Worm (Caenorhabditis elegans) whole organism, mixed stage, embryonic: ENCODE measurements around the gene lron-5.

Experiments used
- M03D4.4 ChIP-seq: sonication (generic microtip); optimal IDR thresholded peaks from 2 replicates; lab custom pipeline; 2017; ENCODE audit warnings: mild to moderate bottlenecking, missing genetic modification characterization, missing compliant biosample characterization
- bed-3 ChIP-seq: fragments of 200-800 bp; sonication (Bioruptor generic); optimal IDR thresholded peaks from 3 replicates; lab custom pipeline; 2018; ENCODE audit warnings: mild to moderate bottlenecking, missing genetic modification characterization, moderate library complexity, missing compliant biosample characterization
- blmp-1 ChIP-seq: fragments of 150-350 bp; optimal IDR thresholded peaks from 2 replicates; lab custom pipeline; 2014; ENCODE audit warnings: missing biosample characterization, missing genetic modification characterization
- ceh-39 ChIP-seq: fragments of 150-350 bp; optimal IDR thresholded peaks from 2 replicates; lab custom pipeline; 2014; ENCODE audit warnings: missing biosample characterization, missing genetic modification characterization
- ceh-43 ChIP-seq: fragments of 200-800 bp; sonication (Bioruptor generic); optimal IDR thresholded peaks from 2 replicates; lab custom pipeline; 2018; ENCODE audit warnings: mild to moderate bottlenecking, missing genetic modification characterization, moderate library complexity, missing compliant biosample characterization
- ces-1 ChIP-seq: fragments of 150-350 bp; optimal IDR thresholded peaks from 2 replicates; lab custom pipeline; 2014; ENCODE audit warnings: missing biosample characterization, missing genetic modification reagents, missing genetic modification characterization
- elt-1 ChIP-seq: sonication (generic microtip); optimal IDR thresholded peaks from 2 replicates; lab custom pipeline; 2017; ENCODE audit warnings: missing genetic modification characterization, mild to moderate bottlenecking, missing compliant biosample characterization, antibody characterized with exemption, moderate library complexity, borderline replicate concordance; ENCODE audit not compliant: insufficient read depth
- elt-3 ChIP-seq: fragments of 150-350 bp; optimal IDR thresholded peaks from 2 replicates; lab custom pipeline; 2014; ENCODE audit warnings: missing biosample characterization, missing genetic modification characterization
- ham-2 ChIP-seq: fragments of 200-800 bp; sonication (Bioruptor generic); optimal IDR thresholded peaks from 2 replicates; lab custom pipeline; 2018; ENCODE audit warnings: mild to moderate bottlenecking, missing genetic modification characterization, missing compliant biosample characterization
- hlh-1 ChIP-seq: fragments of 150-350 bp; optimal IDR thresholded peaks from 2 replicates; lab custom pipeline; 2014; ENCODE audit warnings: missing biosample characterization, missing genetic modification reagents, missing genetic modification characterization
- lin-13 ChIP-seq: fragments of 150-350 bp; optimal IDR thresholded peaks from 2 replicates; lab custom pipeline; 2014; ENCODE audit warnings: missing biosample characterization, missing genetic modification characterization
- lin-32 ChIP-seq: fragments of 200-800 bp; sonication (Bioruptor generic); optimal IDR thresholded peaks from 2 replicates; lab custom pipeline; 2018; ENCODE audit warnings: mild to moderate bottlenecking, missing genetic modification characterization, missing compliant biosample characterization
- lsy-2 ChIP-seq: fragments of 150-350 bp; optimal IDR thresholded peaks from 2 replicates; lab custom pipeline; 2014; ENCODE audit warnings: missing biosample characterization, missing genetic modification characterization
- mab-5 ChIP-seq: fragments of 150-350 bp; optimal IDR thresholded peaks from 2 replicates; lab custom pipeline; 2014; ENCODE audit warnings: missing biosample characterization, missing genetic modification characterization
- mep-1 ChIP-seq: fragments of 150-350 bp; optimal IDR thresholded peaks from 2 replicates; lab custom pipeline; 2017; ENCODE audit warnings: missing biosample characterization, missing genetic modification reagents, missing genetic modification characterization, inconsistent platforms
- nhr-12 ChIP-seq: fragments of 150-350 bp; optimal IDR thresholded peaks from 2 replicates; lab custom pipeline; 2014; ENCODE audit warnings: missing biosample characterization, missing genetic modification characterization
- nhr-28 ChIP-seq: fragments of 150-350 bp; optimal IDR thresholded peaks from 2 replicates; lab custom pipeline; 2014; ENCODE audit warnings: missing biosample characterization, missing genetic modification characterization
- nhr-76 ChIP-seq: sonication (generic microtip); optimal IDR thresholded peaks from 2 replicates; lab custom pipeline; 2017; ENCODE audit warnings: missing biosample characterization, missing genetic modification characterization
- pha-4 ChIP-seq: fragments of 150-350 bp; optimal IDR thresholded peaks from 2 replicates; lab custom pipeline; 2018; ENCODE audit warnings: missing biosample characterization, missing genetic modification reagents, missing genetic modification characterization
- sptf-1 ChIP-seq: sonication (generic microtip); optimal IDR thresholded peaks from 2 replicates; lab custom pipeline; 2017; ENCODE audit warnings: mild to moderate bottlenecking, missing genetic modification characterization, moderate library complexity, missing compliant biosample characterization
- tbx-8 ChIP-seq: fragments of 200-800 bp; sonication (Bioruptor generic); optimal IDR thresholded peaks from 2 replicates; lab custom pipeline; 2018; ENCODE audit warnings: mild to moderate bottlenecking, missing genetic modification characterization, moderate library complexity, missing compliant biosample characterization
- unc-120 ChIP-seq: sonication (generic microtip); optimal IDR thresholded peaks from 2 replicates; lab custom pipeline; 2017; ENCODE audit warnings: missing genetic modification characterization, missing compliant biosample characterization; ENCODE audit not compliant: poor library complexity, severe bottlenecking
- unc-39 ChIP-seq: fragments of 150-350 bp; optimal IDR thresholded peaks from 2 replicates; lab custom pipeline; 2014; ENCODE audit warnings: missing biosample characterization, missing genetic modification characterization
- unc-62 ChIP-seq: fragments of 150-350 bp; optimal IDR thresholded peaks from 2 replicates; lab custom pipeline; 2014; ENCODE audit warnings: missing biosample characterization, missing genetic modification reagents, missing genetic modification characterization
- ztf-11 ChIP-seq: fragments of 150-350 bp; optimal IDR thresholded peaks from 2 replicates; lab custom pipeline; 2014; ENCODE audit warnings: missing biosample characterization, missing genetic modification characterization

The lron-5 gene

DNA sequence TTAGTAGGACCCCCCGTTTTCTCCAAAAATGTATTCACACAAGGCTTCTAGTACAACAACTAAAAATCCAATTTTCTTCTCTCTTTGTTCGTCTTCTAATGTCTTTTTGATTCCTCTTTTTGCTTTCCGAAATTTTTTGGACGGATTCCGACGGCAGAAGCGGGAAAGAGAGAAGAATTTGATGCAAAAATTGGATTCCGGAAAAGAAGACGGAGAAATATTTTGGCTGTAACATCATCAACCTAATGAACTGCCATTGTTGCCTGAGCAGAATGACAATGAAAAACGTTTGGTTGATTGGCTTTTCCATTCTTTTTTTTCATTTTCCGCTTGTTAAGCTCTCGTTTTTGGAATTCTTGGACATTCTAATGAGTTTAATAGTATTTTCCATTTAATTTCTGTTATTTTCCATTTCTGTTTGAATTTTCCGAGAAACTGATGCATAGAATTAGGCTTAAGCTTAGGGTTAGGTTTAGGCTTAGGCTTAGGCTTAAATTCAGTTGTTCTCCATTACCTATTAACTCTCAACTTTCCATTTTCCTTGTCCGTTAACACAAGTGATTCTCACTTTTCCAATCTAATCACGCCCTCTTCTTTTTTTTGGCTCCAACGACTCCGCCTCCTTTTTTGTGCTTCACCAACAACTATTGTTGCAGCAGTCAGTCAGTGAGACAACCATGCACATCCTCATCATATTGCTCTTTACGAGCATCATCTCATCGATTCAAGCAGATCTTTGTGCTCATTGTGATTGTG, at the start of gene lron-5:
Gene lron-5 (plus strand): TSS at position 655 of the 756 bp plus-strand sequence.
- TF ChIP-seq lin-13 (tag; lab: Kevin White, UChicago) (no peak), tbx-8 (GFP tag; lab: Kevin White, UChicago) (no peak), sptf-1 (no peak), ham-2 (GFP tag; lab: Kevin White, UChicago) (no peak), ztf-11 (no peak), lin-32 (GFP tag; lab: Kevin White, UChicago) (no peak), mab-5 (no peak), hlh-1 (tag; lab: Kevin White, UChicago) (no peak), ces-1 (GFP tag; lab: Kevin White, UChicago) (peak; percentile 62)

DNA sequence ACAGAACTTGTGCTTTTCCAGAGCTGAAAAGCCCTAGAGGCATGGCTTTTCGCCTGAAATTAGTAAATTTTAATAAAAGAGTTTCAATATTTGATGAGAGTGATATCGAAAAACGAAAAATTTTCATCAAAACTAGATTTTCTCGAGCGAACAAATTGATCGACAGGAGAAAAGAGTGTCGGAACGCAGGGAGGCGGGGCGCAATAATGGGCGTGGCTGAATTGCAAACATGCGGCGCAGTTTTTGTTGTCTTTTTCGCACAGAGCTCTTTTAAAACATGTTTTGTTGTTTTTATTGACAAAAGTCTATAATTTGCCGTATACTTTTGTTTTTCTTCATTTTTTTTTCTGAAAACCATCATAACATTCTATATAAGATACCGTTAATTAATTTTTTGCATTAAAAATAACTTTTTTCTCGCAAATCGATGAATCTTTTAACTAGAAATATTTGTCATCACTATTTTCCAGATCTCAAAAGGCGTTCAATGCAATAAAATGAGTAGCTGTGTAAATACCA, 44.4 kb upstream of the lron-5 start, which contains the start of the genes sel-5 and wdr-48:
Gene sel-5 (minus strand): TSS at position 53 of the 519 bp plus-strand sequence.
Gene wdr-48 (plus strand): TSS at position 469 of the 519 bp plus-strand sequence.
- TF ChIP-seq mep-1, result peak; percentile 39
- peak; percentile 74 for TF ChIP-seq lsy-2 (tag; lab: Kevin White, UChicago)
- peak; percentile 33 for TF ChIP-seq lin-13 (tag; lab: Kevin White, UChicago)
- TF ChIP-seq unc-120 (tag; lab: Kevin White, UChicago), result peak; percentile 34
- no peak for TF ChIP-seq ztf-11
- peak; percentile 32 for TF ChIP-seq ces-1 (GFP tag; lab: Kevin White, UChicago)
- TF ChIP-seq ceh-39 (tag; lab: Kevin White, UChicago), result no peak

DNA sequence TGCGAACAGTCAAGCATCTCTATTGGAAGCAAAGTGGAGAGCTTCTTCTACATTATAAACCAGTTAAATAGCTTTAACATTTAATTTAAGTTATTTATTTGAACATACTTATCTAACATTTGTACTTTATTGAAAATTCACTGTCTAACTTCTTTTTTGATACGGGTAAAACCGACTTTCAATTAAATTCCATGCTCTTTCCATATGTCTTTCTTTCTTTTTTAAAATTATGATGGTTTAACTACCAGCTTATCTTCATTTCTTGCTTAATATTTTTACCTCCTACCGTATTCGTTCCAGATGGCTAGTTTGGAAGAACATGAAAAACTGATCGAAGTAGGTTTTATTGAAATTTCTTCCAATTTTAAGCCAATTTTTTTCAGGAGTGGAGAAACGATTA, 41.3 kb upstream of the lron-5 start, which contains the start of gene F35G12.12:
Gene F35G12.12 (plus strand): TSS at position 301 of the 400 bp plus-strand sequence.
- no peak for TF ChIP-seq lin-13 (tag; lab: Kevin White, UChicago)
- no peak for TF ChIP-seq elt-1
- TF ChIP-seq unc-39 (tag; lab: Kevin White, UChicago), result no peak
- TF ChIP-seq pha-4, result no peak
- TF ChIP-seq lin-32 (GFP tag; lab: Kevin White, UChicago), result no peak
- TF ChIP-seq mep-1, result no peak
- TF ChIP-seq mab-5, result no peak
- no peak for TF ChIP-seq ceh-43 (GFP tag; lab: Kevin White, UChicago)
- TF ChIP-seq unc-120 (tag; lab: Kevin White, UChicago), result no peak
- no peak for TF ChIP-seq nhr-12
- TF ChIP-seq elt-3 (tag; lab: Kevin White, UChicago), result no peak

DNA sequence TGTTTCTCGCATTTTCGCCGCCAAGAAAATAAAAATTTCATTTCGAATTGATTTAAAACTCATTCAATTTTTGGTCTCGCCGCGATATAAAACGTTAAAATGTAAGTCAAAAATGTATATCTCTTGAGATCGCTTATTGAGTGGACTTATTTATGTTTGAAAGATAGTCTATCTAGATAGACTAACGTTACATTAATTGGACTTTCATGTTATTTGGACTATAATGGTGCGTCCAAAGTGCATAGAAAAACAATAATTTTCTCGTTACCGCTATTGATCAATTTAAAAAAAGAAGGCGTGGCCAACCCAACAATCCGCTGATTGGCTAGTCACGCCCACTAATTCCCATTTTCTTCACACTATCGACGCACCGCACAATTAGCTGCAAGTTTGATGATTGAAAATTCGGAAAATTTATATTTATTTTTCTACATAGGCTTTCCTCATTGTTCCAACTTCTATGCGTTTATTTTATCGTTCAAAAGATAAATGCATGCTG, 38.7 kb upstream of the lron-5 start, which contains the start of gene F35G12.5:
Gene F35G12.5 (plus strand): TSS at position 51 of the 499 bp plus-strand sequence.
- no peak for TF ChIP-seq bed-3
- TF ChIP-seq ceh-39 (tag; lab: Kevin White, UChicago), result no peak
- no peak for TF ChIP-seq unc-62 (GFP tag; lab: Kevin White, UChicago)
- no peak for TF ChIP-seq elt-3 (tag; lab: Kevin White, UChicago)
- TF ChIP-seq lin-32 (GFP tag; lab: Kevin White, UChicago), result no peak
- TF ChIP-seq, all 35 proteins: peak for 0

DNA sequence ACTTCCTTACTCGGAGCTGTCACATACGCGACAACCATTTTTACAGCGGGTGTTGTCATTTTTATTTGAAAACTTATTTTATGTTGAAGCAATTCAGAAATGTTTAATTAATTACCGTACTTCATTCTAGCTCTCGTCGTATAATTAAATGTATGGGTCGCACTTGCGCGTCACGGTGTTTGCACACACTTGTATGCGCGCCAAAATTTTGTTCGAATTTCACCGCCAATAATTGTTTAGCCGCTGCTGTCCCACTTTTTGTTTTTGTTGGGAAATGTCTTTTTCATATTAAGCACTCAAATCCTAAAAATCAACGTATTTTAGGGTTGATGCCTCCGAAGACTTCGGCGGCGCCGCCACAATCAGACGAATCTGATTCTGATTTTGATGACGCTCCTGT, 35.7 kb upstream of the lron-5 start, which contains the start of the genes F35G12.7 and smc-4:
Gene F35G12.7 (minus strand): TSS at position 154 of the 400 bp plus-strand sequence.
Gene smc-4 (plus strand): TSS at position 325 of the 400 bp plus-strand sequence.
- TF ChIP-seq pha-4, result peak; percentile 48
- TF ChIP-seq ham-2 (GFP tag; lab: Kevin White, UChicago), result peak; percentile 28
- no peak for TF ChIP-seq mep-1
- no peak for TF ChIP-seq unc-39 (tag; lab: Kevin White, UChicago)
- peak; percentile 91 for TF ChIP-seq ces-1 (GFP tag; lab: Kevin White, UChicago)
- peak; percentile 92 for TF ChIP-seq lsy-2 (tag; lab: Kevin White, UChicago)
- TF ChIP-seq nhr-76 (tag; lab: Kevin White, UChicago), result no peak
- TF ChIP-seq blmp-1 (tag; lab: Kevin White, UChicago), result no peak
- TF ChIP-seq nhr-28 (tag; lab: Kevin White, UChicago), result no peak
- peak; percentile 40 for TF ChIP-seq ceh-43 (GFP tag; lab: Kevin White, UChicago)
- TF ChIP-seq M03D4.4 (tag; lab: Kevin White, UChicago), result no peak
- peak; percentile 19 for TF ChIP-seq lin-13 (tag; lab: Kevin White, UChicago)
